Worm (Caenorhabditis elegans): ENCODE data around the gene F41G3.20.

Gene F41G3.20

ce11 chrII:6718221-6718620, 32.6 kb downstream of the F41G3.20 start, which contains the start of gene tsp-10:
Gene tsp-10 (plus strand): TSS chrII:6718586.
- TF ChIP-seq ama-1 (optimal IDR thresholded peaks at IDR 0.05) (no peak), scrt-1 (GFP tag; IDR thresholded peaks at IDR 0.05) (no peak), sea-1 (GFP tag; conservative IDR thresholded peaks at IDR 0.05) (no peak), ceh-13 (GFP tag; optimal IDR thresholded peaks at IDR 0.05) (no peak), hmbx-1 (tag; optimal IDR thresholded peaks at IDR 0.05) (no peak), tra-4 (tag; optimal IDR thresholded peaks at IDR 0.05) (no peak), hnd-1 (tag; optimal IDR thresholded peaks at IDR 0.05) (no peak), tbx-11 (GFP tag; IDR thresholded peaks at IDR 0.05) (no peak), tbx-37 (GFP tag; conservative IDR thresholded peaks at IDR 0.05) (no peak), hmg-4 (GFP tag; optimal IDR thresholded peaks at IDR 0.05) (no peak), aly-1 (tag; optimal IDR thresholded peaks at IDR 0.05) (no peak), ceh-36 (tag; optimal IDR thresholded peaks at IDR 0.05) (no peak), flt-1 (GFP tag; IDR thresholded peaks at IDR 0.05) (no peak)

- TF ChIP-seq hnd-1 (tag; optimal IDR thresholded peaks at IDR 0.05): no peak
- TF ChIP-seq B0310.2 (tag; optimal IDR thresholded peaks at IDR 0.05): no peak
These were observed 34.2 kb downstream of the F41G3.20 start, which contains the start of the genes T14B4.5 and T14B4.20 for ce11 chrII:6716638-6717037. Gene T14B4.5 (plus strand): TSS chrII:6716863. Gene T14B4.20 (plus strand): TSS chrII:6716901.

ce11 chrII:6715853-6716252, 35.0 kb downstream of the F41G3.20 start:
- no peak for TF ChIP-seq flt-1 (GFP tag; IDR thresholded peaks at IDR 0.05)
- TF ChIP-seq sea-1 (GFP tag; conservative IDR thresholded peaks at IDR 0.05): no peak
- TF ChIP-seq tbx-11 (GFP tag; IDR thresholded peaks at IDR 0.05): no peak
- TF ChIP-seq hnd-1 (tag; optimal IDR thresholded peaks at IDR 0.05): no peak

DNA sequence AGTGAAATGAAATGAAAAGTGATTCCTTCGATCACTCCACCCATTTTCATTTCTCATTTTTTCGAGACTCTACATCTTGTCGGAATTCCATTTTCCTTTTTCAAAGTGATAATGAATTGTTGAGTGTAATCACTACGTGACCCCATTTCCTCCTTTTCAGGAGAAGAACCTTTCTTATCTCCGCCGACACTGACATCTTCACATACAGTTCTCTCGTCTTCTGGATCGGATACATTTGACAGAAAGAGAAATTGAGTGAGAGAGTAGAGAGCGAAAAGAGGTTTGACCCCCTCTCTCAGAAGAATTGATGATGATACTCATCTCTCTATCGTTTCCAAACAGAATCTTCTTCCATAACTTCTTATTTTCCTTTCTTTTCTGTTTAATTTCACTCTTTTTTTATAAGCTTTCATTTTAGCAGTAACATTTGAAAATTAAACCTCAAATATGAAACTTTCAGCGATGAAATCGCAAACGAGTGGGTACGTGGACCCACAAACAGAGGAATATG, 36.9 kb downstream of the F41G3.20 start, which contains the start of gene dpy-2:
Gene dpy-2 (plus strand): TSS at position 461 of the 511 bp plus-strand sequence.
- TF ChIP-seq aly-1 (tag; optimal IDR thresholded peaks at IDR 0.05) (no peak), scrt-1 (GFP tag; IDR thresholded peaks at IDR 0.05) (no peak), ama-1 (optimal IDR thresholded peaks at IDR 0.05) (no peak), tbx-11 (GFP tag; IDR thresholded peaks at IDR 0.05) (no peak), B0310.2 (tag; optimal IDR thresholded peaks at IDR 0.05) (no peak), F13C5.2 (tag; optimal IDR thresholded peaks at IDR 0.05) (no peak), hmbx-1 (tag; optimal IDR thresholded peaks at IDR 0.05) (no peak), hnd-1 (tag; optimal IDR thresholded peaks at IDR 0.05) (no peak), flt-1 (GFP tag; IDR thresholded peaks at IDR 0.05) (no peak), ceh-13 (GFP tag; optimal IDR thresholded peaks at IDR 0.05) (no peak), ceh-36 (tag; optimal IDR thresholded peaks at IDR 0.05) (no peak), hmg-4 (GFP tag; optimal IDR thresholded peaks at IDR 0.05) (no peak), ets-7 (tag; optimal IDR thresholded peaks at IDR 0.05) (no peak), pes-1 (GFP tag; IDR thresholded peaks at IDR 0.05) (no peak), tra-4 (tag; optimal IDR thresholded peaks at IDR 0.05) (no peak), sea-1 (GFP tag; conservative IDR thresholded peaks at IDR 0.05) (no peak), tbx-37 (GFP tag; conservative IDR thresholded peaks at IDR 0.05) (no peak)

DNA sequence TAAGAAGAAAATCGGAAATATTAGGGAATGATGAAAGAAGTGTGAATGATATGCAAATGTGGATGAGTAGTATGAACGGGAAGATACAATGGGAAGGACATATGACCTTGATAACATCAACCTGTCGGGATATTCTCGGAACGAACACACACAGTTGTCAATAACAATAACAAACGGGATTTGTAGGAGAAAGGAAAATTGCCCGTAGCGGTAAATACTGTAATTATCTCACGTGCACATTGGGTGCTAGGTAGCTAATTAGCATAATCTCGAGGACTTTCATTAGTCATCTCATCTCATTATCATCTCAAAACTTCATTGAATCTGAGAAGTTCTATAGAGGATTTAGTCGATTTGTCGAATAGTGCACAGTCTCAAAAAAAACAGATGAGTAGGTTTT, 37.8 kb downstream of the F41G3.20 start:
- no peak for TF ChIP-seq hmbx-1 (tag; optimal IDR thresholded peaks at IDR 0.05)

DNA sequence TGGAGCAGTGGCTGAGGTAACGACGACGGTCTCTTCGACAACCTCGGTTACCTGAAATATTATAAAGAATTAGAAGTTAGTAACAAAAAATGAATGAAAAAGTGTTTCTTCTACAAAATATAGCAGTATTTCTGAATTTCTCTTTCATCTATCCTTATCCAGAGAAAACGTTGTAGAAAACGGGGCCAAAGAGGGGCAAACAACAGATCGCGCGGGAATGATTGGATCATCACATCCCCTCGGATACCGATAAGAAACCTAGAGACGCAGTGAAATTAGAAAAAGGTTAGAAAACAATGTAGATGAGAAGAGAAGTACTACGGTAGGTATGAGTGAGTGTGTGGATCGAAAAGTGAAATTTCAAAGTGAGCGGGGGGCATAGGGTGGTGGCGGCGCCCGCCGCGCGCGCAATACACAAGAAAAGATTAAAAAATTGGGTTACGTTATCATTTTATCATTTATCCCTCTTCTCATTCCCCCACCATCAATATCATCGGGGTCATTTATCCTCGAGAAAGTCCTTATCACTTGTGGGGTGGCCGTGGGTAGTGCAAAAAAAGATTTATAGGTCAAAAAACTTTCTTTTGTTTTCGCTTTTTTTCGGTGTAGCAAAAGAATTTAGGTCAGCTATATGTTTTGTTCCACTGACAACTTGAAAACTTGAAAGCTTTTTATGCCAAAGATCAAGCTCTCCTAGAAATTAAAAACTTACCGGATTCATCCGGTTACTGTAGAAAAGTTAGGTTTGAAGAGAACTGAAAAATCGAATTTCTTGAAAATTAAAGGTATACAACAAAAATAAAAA, 38.5 kb downstream of the F41G3.20 start, which contains the start of the genes dpy-10 and T14B4.19:
Gene dpy-10 (minus strand): TSS at position 51 of the 805 bp plus-strand sequence.
Gene T14B4.19 (minus strand): TSS at position 755 of the 805 bp plus-strand sequence.
- no peak for TF ChIP-seq tbx-37 (GFP tag; conservative IDR thresholded peaks at IDR 0.05)
- TF ChIP-seq ceh-36 (tag; optimal IDR thresholded peaks at IDR 0.05): peak; percentile 19

ce11 chrII:6710596-6710995, 40.2 kb downstream of the F41G3.20 start:
- TF ChIP-seq flt-1 (GFP tag; IDR thresholded peaks at IDR 0.05) (no peak), aly-1 (tag; optimal IDR thresholded peaks at IDR 0.05) (peak; percentile 4), ceh-36 (tag; optimal IDR thresholded peaks at IDR 0.05) (peak; percentile 9)

- TF ChIP-seq hnd-1 (tag; optimal IDR thresholded peaks at IDR 0.05): no peak
- no peak for TF ChIP-seq ets-7 (tag; optimal IDR thresholded peaks at IDR 0.05)
- no peak for TF ChIP-seq tra-4 (tag; optimal IDR thresholded peaks at IDR 0.05)
- TF ChIP-seq ceh-13 (GFP tag; optimal IDR thresholded peaks at IDR 0.05): no peak
- TF ChIP-seq aly-1 (tag; optimal IDR thresholded peaks at IDR 0.05): no peak
- no peak for TF ChIP-seq hmbx-1 (tag; optimal IDR thresholded peaks at IDR 0.05)
- no peak for TF ChIP-seq ceh-36 (tag; optimal IDR thresholded peaks at IDR 0.05)
- TF ChIP-seq tbx-37 (GFP tag; conservative IDR thresholded peaks at IDR 0.05): no peak
- no peak for TF ChIP-seq scrt-1 (GFP tag; IDR thresholded peaks at IDR 0.05)
- no peak for TF ChIP-seq tbx-11 (GFP tag; IDR thresholded peaks at IDR 0.05)
- no peak for TF ChIP-seq sea-1 (GFP tag; conservative IDR thresholded peaks at IDR 0.05)
- no peak for TF ChIP-seq hmg-4 (GFP tag; optimal IDR thresholded peaks at IDR 0.05)
- no peak for TF ChIP-seq flt-1 (GFP tag; IDR thresholded peaks at IDR 0.05)
- TF ChIP-seq F13C5.2 (tag; optimal IDR thresholded peaks at IDR 0.05): no peak
These were observed 41.1 kb downstream of the F41G3.20 start for ce11 chrII:6709680-6710079.
